Worm (Caenorhabditis elegans) whole organism, young adult: Measurements from ENCODE around the gene pmp-2.

Source experiments
- ceh-58 ChIP-seq: fragments of 200-800 bp; sonication (Bioruptor generic); IDR thresholded peaks from 2 replicates; pipeline ENCODE4 v1.3.6; 2022; ENCODE audit warnings: missing genetic modification characterization, missing compliant biosample characterization
- dox-1 ChIP-seq: fragments of 200-800 bp; sonication (Bioruptor generic); IDR thresholded peaks from 2 replicates; pipeline ENCODE4 v1.3.6; 2022; ENCODE audit warnings: missing genetic modification reagents, missing genetic modification characterization, missing compliant biosample characterization
- hlh-26 ChIP-seq: fragments of 200-800 bp; sonication (Bioruptor generic); conservative IDR thresholded peaks from 2 replicates; pipeline ENCODE4 v1.3.6; 2022; ENCODE audit warnings: missing genetic modification reagents, missing genetic modification characterization, missing compliant biosample characterization
- nhr-80 ChIP-seq: sonication (generic microtip); optimal IDR thresholded peaks from 2 replicates; lab custom pipeline; 2016; ENCODE audit warnings: missing genetic modification characterization, missing compliant biosample characterization
- nhr-90 ChIP-seq: sonication (generic microtip); optimal IDR thresholded peaks from 2 replicates; lab custom pipeline; 2016; ENCODE audit warnings: missing genotype, mild to moderate bottlenecking, missing genetic modification characterization, missing compliant biosample characterization
- rec-8 ChIP-seq, 2 experiments: sonication (generic microtip); optimal IDR thresholded peaks; 2 replicates each; lab custom pipeline; 2016; ENCODE audit warnings: mild to moderate bottlenecking in 2 of 2, missing genetic modification characterization in 2 of 2, missing genetic modification reagents in 2 of 2, missing genotype in 2 of 2, missing biosample characterization in 1 of 2, missing compliant biosample characterization in 1 of 2, moderate library complexity in 1 of 2
- rpc-1 ChIP-seq, 2 experiments: fragments of 150-350 bp in 1 of 2; sonication (generic microtip) in 1 of 2; optimal IDR thresholded peaks; 2 replicates each; lab custom pipeline; 2014 to 2018; ENCODE audit warnings: missing biosample characterization in 1 of 2, missing genetic modification characterization in 1 of 2, missing genetic modification reagents in 1 of 2, missing genotype in 1 of 2
- tbx-9 ChIP-seq: sonication (generic microtip); optimal IDR thresholded peaks from 2 replicates; lab custom pipeline; 2016; ENCODE audit warnings: borderline replicate concordance, missing genetic modification characterization, inconsistent platforms, missing compliant biosample characterization

- TF ChIP-seq rec-8 (tag; optimal IDR thresholded peaks at IDR 0.05; lab: Kevin White, UChicago) (no peak), tbx-9 (tag; lab: Kevin White, UChicago) (no peak), nhr-90 (tag; lab: Kevin White, UChicago) (no peak), dox-1 (GFP tag; lab: Robert Waterston, UW) (no peak), rpc-1 (optimal IDR thresholded peaks at IDR 0.05; lab: Kevin White, UChicago) (no peak), rpc-1 (tag; optimal IDR thresholded peaks at IDR 0.05; lab: Kevin White, UChicago) (no peak), ceh-58 (no peak), nhr-80 (peak; percentile 8), hlh-26 (GFP tag; lab: Robert Waterston, UW) (no peak)
These were observed 52.1 kb downstream of the pmp-2 start for ce11 chrII:6835500-6835899.
